Fruit fly (Drosophila melanogaster) whole organism, pupa: ENCODE data around the gene sNPF.

Experiments
- CG15710 ChIP-seq: fragments of 200-800 bp; sonication (Bioruptor generic); optimal IDR thresholded peaks from 2 replicates; lab custom pipeline; 2018; ENCODE audit warnings: missing biosample characterization, mild to moderate bottlenecking, missing genetic modification characterization, moderate library complexity
- CG32121 ChIP-seq: fragments of 200-800 bp; sonication (Bioruptor generic); IDR thresholded peaks from 2 replicates; pipeline ENCODE4 v1.3.6; 2022; ENCODE audit warnings: missing biosample characterization, missing genetic modification characterization
- CG34367 ChIP-seq: fragments of 200-800 bp; sonication (Bioruptor generic); optimal IDR thresholded peaks from 2 replicates; lab custom pipeline; 2018; ENCODE audit warnings: missing biosample characterization, mild to moderate bottlenecking, missing genetic modification characterization
- Snoo ChIP-seq: fragments of 200-800 bp; sonication (Bioruptor generic); optimal IDR thresholded peaks from 3 replicates; lab custom pipeline; 2017; ENCODE audit warnings: missing biosample characterization, mild to moderate bottlenecking, missing genetic modification characterization, inconsistent platforms
- fd96Ca ChIP-seq: fragments of 200-800 bp; sonication (Bioruptor generic); IDR thresholded peaks from 3 replicates; pipeline ENCODE4 v1.3.6; 2022; ENCODE audit warnings: missing biosample characterization, missing genetic modification characterization
- rn ChIP-seq: fragments of 200-800 bp; sonication (Bioruptor generic); IDR thresholded peaks from 2 replicates; pipeline ENCODE4 v1.3.6; 2022; ENCODE audit warnings: missing biosample characterization, missing genetic modification characterization

- TF ChIP-seq fd96Ca (no peak), rn (GFP tag; lab: Robert Waterston, UW) (no peak), CG32121 (GFP tag; lab: Robert Waterston, UW) (no peak), Snoo (no peak), CG34367 (tag; lab: Kevin White, UChicago) (no peak), CG15710 (tag; lab: Kevin White, UChicago) (no peak)
Observed at dm6 chr2L:20082155-20082964, 54.6 kb downstream of the sNPF start.
